Worm (Caenorhabditis elegans): ENCODE measurements around the gene cdk-12.

The cdk-12 gene

ce11 chrIII:4284732-4285165 is 48.0 kb upstream of the cdk-12 start (continued):
- TF ChIP-seq lin-15B (tag; optimal IDR thresholded peaks at IDR 0.05) (no peak), C34B4.2 (tag; optimal IDR thresholded peaks at IDR 0.05) (peak; percentile 60), grh-1 (GFP tag; IDR thresholded peaks at IDR 0.05) (peak; percentile 86), tbx-2 (tag; optimal IDR thresholded peaks at IDR 0.05) (peak; percentile 87), irx-1 (tag; optimal IDR thresholded peaks at IDR 0.05) (peak; percentile 61), nhr-28 (tag; optimal IDR thresholded peaks at IDR 0.05) (no peak), zag-1 (tag; optimal IDR thresholded peaks at IDR 0.05) (no peak), pax-3 (tag; optimal IDR thresholded peaks at IDR 0.05) (peak; percentile 29), unc-98 (GFP tag; IDR thresholded peaks at IDR 0.05) (no peak), snpc-4 (tag; optimal IDR thresholded peaks at IDR 0.05) (peak; percentile 54), ceh-63 (GFP tag; optimal IDR thresholded peaks at IDR 0.05) (no peak), ceh-8 (GFP tag; optimal IDR thresholded peaks at IDR 0.05) (no peak), C16A3.4 (tag; optimal IDR thresholded peaks at IDR 0.05) (peak; percentile 63), nhr-12 (tag; optimal IDR thresholded peaks at IDR 0.05) (no peak), mef-2 (tag; optimal IDR thresholded peaks at IDR 0.05) (no peak), jun-1 (tag; optimal IDR thresholded peaks at IDR 0.05) (peak; percentile 72), efl-3 (GFP tag; optimal IDR thresholded peaks at IDR 0.05) (peak; percentile 75), egl-27 (tag; optimal IDR thresholded peaks at IDR 0.05) (peak in 1 of 2 experiments; percentile 13), nhr-71 (tag; optimal IDR thresholded peaks at IDR 0.05) (peak; percentile 96), elt-3 (tag; optimal IDR thresholded peaks at IDR 0.05) (peak in 3 of 6 experiments; percentile 33 to 79 (median 63)), fkh-4 (tag; optimal IDR thresholded peaks at IDR 0.05; ENCODE audit: borderline replicate concordance) (no peak), tlp-1 (tag; optimal IDR thresholded peaks at IDR 0.05) (no peak), nhr-47 (tag; optimal IDR thresholded peaks at IDR 0.05) (peak; percentile 82), mep-1 (tag; optimal IDR thresholded peaks at IDR 0.05) (peak; percentile 86), unc-86 (tag; optimal IDR thresholded peaks at IDR 0.05) (no peak), sup-37 (GFP tag; optimal IDR thresholded peaks at IDR 0.05) (peak; percentile 83), nhr-19 (GFP tag; conservative IDR thresholded peaks at IDR 0.05) (peak; percentile 84), dpl-1 (GFP tag; optimal IDR thresholded peaks at IDR 0.05) (peak; percentile 51 to 59 (median 57)), swsn-7 (tag; optimal IDR thresholded peaks at IDR 0.05) (peak; percentile 81), nhr-90 (tag; optimal IDR thresholded peaks at IDR 0.05; ENCODE audit: poor library complexity) (peak; percentile 93), ztf-11 (tag; optimal IDR thresholded peaks at IDR 0.05) (no peak), hpl-2 (GFP tag; optimal IDR thresholded peaks at IDR 0.05) (no peak), sox-4 (tag; optimal IDR thresholded peaks at IDR 0.05) (no peak), ceh-88 (GFP tag; IDR thresholded peaks at IDR 0.05) (peak; percentile 58), zip-4 (GFP tag; optimal IDR thresholded peaks at IDR 0.05) (peak; percentile 39), mab-9 (GFP tag; IDR thresholded peaks at IDR 0.05) (no peak), lin-39 (tag; optimal IDR thresholded peaks at IDR 0.05) (no peak), snu-23 (GFP tag; optimal IDR thresholded peaks at IDR 0.05) (peak; percentile 94), lin-13 (GFP tag; optimal IDR thresholded peaks at IDR 0.05) (peak; percentile 31), xbp-1 (tag; optimal IDR thresholded peaks at IDR 0.05) (peak; percentile 83), aly-2 (tag; optimal IDR thresholded peaks at IDR 0.05) (peak; percentile 9), hlh-4 (tag; optimal IDR thresholded peaks at IDR 0.05) (no peak), sptf-1 (tag; optimal IDR thresholded peaks at IDR 0.05) (no peak), isw-1 (GFP tag; IDR thresholded peaks at IDR 0.05) (no peak; the same call in 1 of the 2 replicates), nhr-20 (tag; optimal IDR thresholded peaks at IDR 0.05) (peak; percentile 98), nhr-84 (tag; optimal IDR thresholded peaks at IDR 0.05) (no peak), lsy-2 (tag; optimal IDR thresholded peaks at IDR 0.05) (peak; percentile 75 to 91), efl-1 (optimal IDR thresholded peaks at IDR 0.05) (peak; percentile 60 to 62), efl-1 (GFP tag; optimal IDR thresholded peaks at IDR 0.05 in 1 of 2) (peak; percentile 29 to 97), skn-1 (tag; optimal IDR thresholded peaks at IDR 0.05) (peak; percentile 75), F16B12.6 (tag; optimal IDR thresholded peaks at IDR 0.05) (peak; percentile 41), unc-62 (GFP tag; optimal IDR thresholded peaks at IDR 0.05) (no peak), Y116A8C.19 (tag; optimal IDR thresholded peaks at IDR 0.05; ENCODE audit: borderline replicate concordance) (no peak), rnt-1 (tag; optimal IDR thresholded peaks at IDR 0.05) (peak; percentile 57)

All from whole organism, L1 larva.